Fruit fly (Drosophila melanogaster): Measurements from ENCODE around the gene Rlip.

Gene Rlip

DNA sequence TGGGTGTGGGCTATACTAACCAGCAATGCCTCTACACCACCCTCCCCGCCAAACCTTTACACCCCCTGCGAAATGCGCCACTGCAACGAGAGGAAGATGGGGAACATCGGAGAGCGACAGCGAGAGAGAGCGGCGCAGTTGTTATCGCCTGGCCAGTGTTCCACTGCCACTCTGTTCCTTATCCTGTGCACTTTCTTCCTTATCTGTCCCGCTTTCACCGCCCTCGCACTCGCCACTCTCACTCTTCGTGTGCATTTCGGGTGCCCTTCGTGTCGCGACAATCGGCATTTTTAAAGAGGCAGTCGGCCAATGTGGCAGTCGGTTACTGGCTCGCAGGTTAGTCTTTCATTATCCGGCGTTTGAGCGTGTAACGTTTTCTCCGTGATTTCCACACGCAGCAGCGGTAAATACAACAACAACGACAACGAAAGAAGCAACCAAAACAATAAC is 39.6 kb upstream of the Rlip start, which contains the start of gene Calx (continued):
- TF ChIP-seq aop (GFP tag; IDR thresholded peaks at IDR 0.05) (no peak), Nf-YA (GFP tag; IDR thresholded peaks at IDR 0.05) (no peak), Sox102F (GFP tag; optimal IDR thresholded peaks at IDR 0.05) (no peak), CG12104 (GFP tag; optimal IDR thresholded peaks at IDR 0.05) (no peak), cad (GFP tag; optimal IDR thresholded peaks at IDR 0.05) (no peak), sd (tag; optimal IDR thresholded peaks at IDR 0.05) (no peak), row (GFP tag; IDR thresholded peaks at IDR 0.05) (peak; percentile 34; the same call in 1 of the 3 replicates), NfI (GFP tag; optimal IDR thresholded peaks at IDR 0.05) (no peak), scrt (GFP tag; optimal IDR thresholded peaks at IDR 0.05) (peak; percentile 35), D19A (tag; optimal IDR thresholded peaks at IDR 0.05) (no peak), org-1 (GFP tag; optimal IDR thresholded peaks at IDR 0.05) (no peak), CG3065 (GFP tag; optimal IDR thresholded peaks at IDR 0.05) (no peak), btn (GFP tag; optimal IDR thresholded peaks at IDR 0.05) (no peak)

DNA sequence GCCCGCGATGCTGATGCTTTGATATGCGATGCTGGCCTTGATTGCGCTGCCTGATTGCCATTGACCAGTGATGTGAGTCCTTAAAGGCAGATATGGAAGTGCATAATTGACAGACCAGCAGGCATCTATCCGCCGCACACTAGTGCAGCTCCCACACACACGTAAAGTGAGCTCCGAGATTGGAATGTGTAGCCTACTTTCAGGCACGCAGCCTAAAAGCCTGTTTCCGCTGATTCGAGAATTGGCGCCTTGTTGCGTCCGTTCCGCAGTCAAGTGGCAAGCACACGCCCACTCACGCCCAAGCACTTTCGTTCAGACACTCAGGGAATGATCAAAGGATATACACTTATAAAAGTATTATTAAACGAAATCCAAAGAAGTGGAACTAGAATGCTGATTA is 33.4 kb upstream of the Rlip start:
- TF ChIP-seq bcd (GFP tag; optimal IDR thresholded peaks at IDR 0.05) = no peak
- peak; percentile 90 for TF ChIP-seq CTCF (GFP tag; optimal IDR thresholded peaks at IDR 0.05)
- 0 out of 3 replicates have a peak, but pooled peaks have one; percentile 16 for TF ChIP-seq otp (GFP tag; IDR thresholded peaks at IDR 0.05)
- TF ChIP-seq CG33213 (GFP tag; optimal IDR thresholded peaks at IDR 0.05) = no peak
- no peak for TF ChIP-seq CG3995 (GFP tag; optimal IDR thresholded peaks at IDR 0.05)
- TF ChIP-seq CG10321 (GFP tag; IDR thresholded peaks at IDR 0.05) = no peak
- 0 out of 3 replicates have a peak, but pooled peaks have one; percentile 7 for TF ChIP-seq CG6791 (GFP tag; IDR thresholded peaks at IDR 0.05; ENCODE audit: partially characterized antibody)
- TF ChIP-seq CG15601 (tag; optimal IDR thresholded peaks at IDR 0.05) = no peak
- peak; percentile 76 for TF ChIP-seq CG8478 (optimal IDR thresholded peaks at IDR 0.05)
- TF ChIP-seq CG10654 (GFP tag; optimal IDR thresholded peaks at IDR 0.05) = no peak
- no peak for TF ChIP-seq CG18011 (GFP tag; optimal IDR thresholded peaks at IDR 0.05)
- TF ChIP-seq fd102C (GFP tag; optimal IDR thresholded peaks at IDR 0.05) = no peak
- no peak for TF ChIP-seq ttk (GFP tag; IDR thresholded peaks at IDR 0.05)
- 0 out of 2 replicates have a peak, but pooled peaks have one; percentile 3 for TF ChIP-seq NFAT (GFP tag; IDR thresholded peaks at IDR 0.05)
- TF ChIP-seq Nf-YA (GFP tag; IDR thresholded peaks at IDR 0.05) = 0 out of 2 replicates have a peak, but pooled peaks have one; percentile 17
- TF ChIP-seq her (GFP tag; optimal IDR thresholded peaks at IDR 0.05) = no peak
- TF ChIP-seq Med (GFP tag) = peak; percentile 57
- no peak for TF ChIP-seq kay (GFP tag; optimal IDR thresholded peaks at IDR 0.05)
- TF ChIP-seq Dad (GFP tag; optimal IDR thresholded peaks at IDR 0.05) = no peak
- peak; percentile 1 for TF ChIP-seq sens (GFP tag)
- no peak for TF ChIP-seq cad (GFP tag; optimal IDR thresholded peaks at IDR 0.05)
- TF ChIP-seq HHEX (GFP tag; optimal IDR thresholded peaks at IDR 0.05) = no peak
- TF ChIP-seq Mrtf (GFP tag; IDR thresholded peaks at IDR 0.05) = no peak
- TF ChIP-seq ind (GFP tag; optimal IDR thresholded peaks at IDR 0.05) = no peak

DNA sequence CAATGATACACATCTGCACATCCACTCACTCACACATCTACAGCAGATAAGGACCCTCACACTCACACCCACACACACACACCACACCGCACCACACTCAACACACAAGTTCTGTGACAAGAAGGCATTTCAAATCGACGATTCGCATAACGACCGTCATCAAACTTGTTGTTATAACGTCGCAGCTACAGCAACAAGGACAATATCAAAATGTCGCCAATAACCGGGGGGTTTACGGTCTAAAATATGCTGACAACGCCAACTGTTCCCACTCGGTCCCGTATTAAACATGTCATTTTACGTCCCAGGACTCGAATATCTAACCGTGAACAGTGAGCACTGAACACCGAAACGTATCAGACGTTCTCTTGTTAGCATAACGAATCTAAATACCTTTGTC is 32.6 kb upstream of the Rlip start:
- no peak for TF ChIP-seq dan (GFP tag; IDR thresholded peaks at IDR 0.05)
- TF ChIP-seq CG32532 (GFP tag; IDR thresholded peaks at IDR 0.05) = no peak
- TF ChIP-seq CG6791 (GFP tag; IDR thresholded peaks at IDR 0.05; ENCODE audit: partially characterized antibody) = no peak
- TF ChIP-seq mirr (GFP tag; optimal IDR thresholded peaks at IDR 0.05) = peak; percentile 1
- TF ChIP-seq CG13894 (tag; optimal IDR thresholded peaks at IDR 0.05) = peak; percentile 97
- peak; percentile 82 for TF ChIP-seq abd-A (tag; optimal IDR thresholded peaks at IDR 0.05)
- TF ChIP-seq E2f1 (GFP tag; IDR thresholded peaks at IDR 0.05) = no peak
- no peak for TF ChIP-seq wdn (GFP tag; IDR thresholded peaks at IDR 0.05)
